Worm (Caenorhabditis elegans) whole organism, young adult: ENCODE results near the gene Y57G11C.48.

Source experiments
- ama-1 ChIP-seq, 3 experiments: fragments of 150-350 bp in 1 of 3; sonication (generic microtip) in 2 of 3; optimal IDR thresholded peaks; 2 replicates each; lab custom pipeline; 2014 to 2018; ENCODE audit warnings: missing biosample characterization in 2 of 3, missing genetic modification characterization in 2 of 3, missing genetic modification reagents in 2 of 3
- dox-1 ChIP-seq: fragments of 200-800 bp; sonication (Bioruptor generic); IDR thresholded peaks from 2 replicates; pipeline ENCODE4 v1.3.6; 2022; ENCODE audit warnings: missing genetic modification reagents, missing genetic modification characterization, missing compliant biosample characterization

DNA sequence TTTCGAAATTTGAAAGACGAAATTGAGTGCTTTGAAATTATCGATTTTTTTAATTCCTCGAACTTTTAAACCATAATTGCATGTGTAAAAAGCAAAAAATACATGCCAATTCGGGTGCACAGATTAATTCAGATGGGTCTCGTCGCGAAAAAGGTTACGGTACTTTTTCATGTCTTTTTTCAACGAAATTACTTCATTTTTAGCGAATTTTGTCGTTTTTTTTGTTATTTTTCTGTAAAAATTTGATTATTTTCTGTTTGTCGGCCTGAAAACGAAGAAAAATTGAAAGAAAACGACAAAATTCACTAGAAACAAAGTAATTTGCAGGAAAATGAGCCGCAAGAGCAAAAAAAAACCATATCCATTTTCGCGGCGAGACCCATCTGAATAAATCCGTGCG is 10.7 kb upstream of the Y57G11C.48 start:
- no peak for TF ChIP-seq ama-1 (optimal IDR thresholded peaks at IDR 0.05; lab: Kevin White, UChicago)
- TF ChIP-seq ama-1 (GFP tag; optimal IDR thresholded peaks at IDR 0.05; lab: Kevin White, UChicago) = no peak
- TF ChIP-seq dox-1 (GFP tag; lab: Robert Waterston, UW) = no peak
